Fruit fly (Drosophila melanogaster) whole organism, embryonic: ENCODE measurements around the gene CG8814.

Experiments
- Ada2b ChIP-seq: fragments of 200-800 bp; sonication (Bioruptor generic); IDR thresholded peaks from 2 replicates; pipeline ENCODE4 v1.3.6; 2022; ENCODE audit warnings: missing biosample characterization, missing genetic modification characterization
- Asciz ChIP-seq: fragments of 200-800 bp; sonication (Bioruptor generic); optimal IDR thresholded peaks from 2 replicates; lab custom pipeline; 2017; ENCODE audit warnings: missing biosample characterization, mild to moderate bottlenecking, missing genetic modification characterization, missing genetic modification reagents
- Atf6 ChIP-seq: fragments of 200-800 bp; sonication (Bioruptor generic); IDR thresholded peaks from 2 replicates; pipeline ENCODE4 v1.3.6; 2022; ENCODE audit warnings: missing biosample characterization, missing genetic modification characterization
- Awh ChIP-seq: fragments of 200-800 bp; sonication (Bioruptor generic); IDR thresholded peaks from 2 replicates; pipeline ENCODE4, ENCODE4 v1.3.6; 2022; ENCODE audit warnings: missing biosample characterization, missing genetic modification characterization
- C15 ChIP-seq: fragments of 200-800 bp; sonication (Bioruptor generic); IDR thresholded peaks from 3 replicates; pipeline ENCODE4 v1.3.6; 2022; ENCODE audit warnings: missing biosample characterization, missing genetic modification characterization
- CG10366 ChIP-seq: fragments of 200-800 bp; sonication (Bioruptor generic); IDR thresholded peaks from 2 replicates; pipeline ENCODE4 v1.3.6; 2022; ENCODE audit warnings: missing biosample characterization, missing genetic modification characterization
- CG11723 ChIP-seq: fragments of 200-800 bp; sonication (Bioruptor generic); optimal IDR thresholded peaks from 2 replicates; lab custom pipeline; 2017; ENCODE audit warnings: missing biosample characterization, mild to moderate bottlenecking, missing genetic modification characterization
- CG1233 ChIP-seq: fragments of 200-800 bp; sonication (Bioruptor generic); optimal IDR thresholded peaks from 4 replicates; lab custom pipeline; 2018; ENCODE audit warnings: missing biosample characterization, mild to moderate bottlenecking, missing genetic modification characterization
- CG14860 ChIP-seq: fragments of 200-800 bp; sonication (Bioruptor generic); IDR thresholded peaks from 3 replicates; pipeline ENCODE4 v1.3.6; 2022; ENCODE audit warnings: missing biosample characterization, missing genetic modification characterization; ENCODE audit not compliant: partially characterized antibody
- CG15011 ChIP-seq: fragments of 200-800 bp; sonication (Bioruptor generic); optimal IDR thresholded peaks from 3 replicates; lab custom pipeline; 2018; ENCODE audit warnings: missing biosample characterization, mild to moderate bottlenecking, missing genetic modification characterization
- CG15479 ChIP-seq: fragments of 200-800 bp; sonication (Bioruptor generic); optimal IDR thresholded peaks from 3 replicates; lab custom pipeline; 2019; ENCODE audit warnings: missing biosample characterization, mild to moderate bottlenecking, missing genetic modification characterization, moderate library complexity
- CG16815 ChIP-seq: fragments of 200-800 bp; sonication (Bioruptor generic); optimal IDR thresholded peaks from 3 replicates; lab custom pipeline; 2017; ENCODE audit warnings: missing biosample characterization, mild to moderate bottlenecking, missing genetic modification characterization
- CG18619 ChIP-seq: fragments of 200-800 bp; sonication (Bioruptor generic); optimal IDR thresholded peaks from 3 replicates; lab custom pipeline; 2017; ENCODE audit warnings: missing biosample characterization, mild to moderate bottlenecking, missing genetic modification characterization
- CG31224 ChIP-seq: fragments of 200-800 bp; sonication (Bioruptor generic); IDR thresholded peaks from 2 replicates; pipeline ENCODE4 v1.3.6; 2022; ENCODE audit warnings: missing biosample characterization, missing genetic modification characterization
- CG31441 ChIP-seq: fragments of 200-800 bp; sonication (Bioruptor generic); IDR thresholded peaks from 2 replicates; pipeline ENCODE4 v1.3.6; 2022; ENCODE audit warnings: missing biosample characterization, missing genetic modification characterization
- CG32767 ChIP-seq: fragments of 200-800 bp; sonication (Bioruptor generic); IDR thresholded peaks from 2 replicates; pipeline ENCODE4 v1.3.6; 2022; ENCODE audit warnings: missing biosample characterization, missing genetic modification characterization
- CG32772 ChIP-seq: fragments of 200-800 bp; sonication (Bioruptor generic); IDR thresholded peaks from 2 replicates; pipeline ENCODE4 v1.3.6; 2022; ENCODE audit warnings: missing biosample characterization, missing genetic modification characterization
- CG3281 ChIP-seq: fragments of 200-800 bp; sonication (Bioruptor generic); optimal IDR thresholded peaks from 3 replicates; lab custom pipeline; 2017; ENCODE audit warnings: missing biosample characterization, mild to moderate bottlenecking, missing genetic modification characterization
- CG3407 ChIP-seq: fragments of 200-800 bp; sonication (Bioruptor generic); optimal IDR thresholded peaks from 2 replicates; lab custom pipeline; 2018; ENCODE audit warnings: missing biosample characterization, mild to moderate bottlenecking, missing genetic modification characterization
- CG4282 ChIP-seq: fragments of 200-800 bp; sonication (Bioruptor generic); optimal IDR thresholded peaks from 2 replicates; lab custom pipeline; 2016; ENCODE audit warnings: missing biosample characterization, missing genetic modification characterization
- CG4854 ChIP-seq: fragments of 200-800 bp; sonication (Bioruptor generic); optimal IDR thresholded peaks from 2 replicates; lab custom pipeline; 2016; ENCODE audit warnings: missing biosample characterization, missing genetic modification characterization, inconsistent platforms
- CG5180 ChIP-seq: fragments of 200-800 bp; sonication (Bioruptor generic); optimal IDR thresholded peaks from 3 replicates; lab custom pipeline; 2017; ENCODE audit warnings: missing biosample characterization, missing genetic modification characterization, mild to moderate bottlenecking, moderate library complexity, missing genetic modification reagents
- CG7556 ChIP-seq: fragments of 200-800 bp; sonication (Bioruptor generic); optimal IDR thresholded peaks from 2 replicates; lab custom pipeline; 2017; ENCODE audit warnings: missing biosample characterization, mild to moderate bottlenecking, missing genetic modification characterization
- CG7987 ChIP-seq: fragments of 200-800 bp; sonication (Bioruptor generic); optimal IDR thresholded peaks from 2 replicates; lab custom pipeline; 2018; ENCODE audit warnings: missing biosample characterization, mild to moderate bottlenecking, missing genetic modification characterization, moderate library complexity
- CG8359 ChIP-seq: fragments of 200-800 bp; sonication (Bioruptor generic); optimal IDR thresholded peaks from 2 replicates; lab custom pipeline; 2017; ENCODE audit warnings: missing biosample characterization, mild to moderate bottlenecking, missing genetic modification characterization, borderline replicate concordance
- CG9437 ChIP-seq: fragments of 200-800 bp; sonication (Bioruptor generic); optimal IDR thresholded peaks from 2 replicates; lab custom pipeline; 2018; ENCODE audit warnings: missing biosample characterization, mild to moderate bottlenecking, missing genetic modification characterization
- CG9932 ChIP-seq: fragments of 200-800 bp; sonication (Bioruptor generic); IDR thresholded peaks from 2 replicates; pipeline ENCODE4 v1.3.6; 2022; ENCODE audit warnings: missing biosample characterization, missing genetic modification characterization
- Dip3 ChIP-seq: fragments of 200-800 bp; sonication (Bioruptor generic); optimal IDR thresholded peaks from 3 replicates; lab custom pipeline; 2016; ENCODE audit warnings: missing biosample characterization, missing genetic modification characterization
- Doc2 ChIP-seq: fragments of 200-800 bp; sonication (Bioruptor generic); IDR thresholded peaks from 2 replicates; pipeline ENCODE4 v1.3.6; 2022; ENCODE audit warnings: missing biosample characterization, missing genetic modification characterization
- ERR ChIP-seq: fragments of 200-800 bp; sonication (Bioruptor generic); optimal IDR thresholded peaks from 2 replicates; lab custom pipeline; 2016; ENCODE audit warnings: missing biosample characterization, missing genetic modification characterization
- HHEX ChIP-seq: fragments of 200-800 bp; sonication (Bioruptor generic); optimal IDR thresholded peaks from 3 replicates; lab custom pipeline; 2017; ENCODE audit warnings: missing biosample characterization, mild to moderate bottlenecking, missing genetic modification characterization, missing genetic modification reagents
- HLH54F ChIP-seq: fragments of 200-800 bp; sonication (Bioruptor generic); optimal IDR thresholded peaks from 3 replicates; lab custom pipeline; 2016; ENCODE audit warnings: missing biosample characterization, missing genetic modification characterization
- Hey ChIP-seq: fragments of 200-800 bp; sonication (Bioruptor generic); optimal IDR thresholded peaks from 3 replicates; lab custom pipeline; 2018; ENCODE audit warnings: missing biosample characterization, mild to moderate bottlenecking, missing genetic modification characterization
- Hr78 ChIP-seq, 2 experiments: fragments of 200-800 bp in 1 of 2; fragments of >200 bp in 1 of 2; sonication (Bioruptor generic) in 1 of 2; optimal IDR thresholded peaks; 2 replicates each; lab custom pipeline; 2017 to 2019; ENCODE audit warnings: missing biosample characterization in 2 of 2, missing genetic modification characterization in 2 of 2, mild to moderate bottlenecking in 1 of 2, moderate library complexity in 1 of 2
- Nf-YC ChIP-seq: fragments of 200-800 bp; optimal IDR thresholded peaks from 3 replicates; lab custom pipeline; 2019; ENCODE audit warnings: missing biosample characterization, mild to moderate bottlenecking, missing genetic modification characterization, moderate library complexity
- Opbp ChIP-seq: fragments of 200-800 bp; sonication (Bioruptor generic); IDR thresholded peaks from 3 replicates; pipeline ENCODE4 v1.3.6; 2022; ENCODE audit warnings: missing biosample characterization, missing genetic modification characterization; ENCODE audit not compliant: partially characterized antibody
- Xbp1 ChIP-seq: fragments of 200-800 bp; sonication (Bioruptor generic); optimal IDR thresholded peaks from 3 replicates; lab custom pipeline; 2016; ENCODE audit warnings: missing biosample characterization, mild to moderate bottlenecking, missing genetic modification characterization
- ap ChIP-seq: fragments of 200-800 bp; sonication (Bioruptor generic); IDR thresholded peaks from 2 replicates; pipeline ENCODE4 v1.3.6; 2022; ENCODE audit warnings: missing biosample characterization, missing genetic modification characterization
- croc ChIP-seq: fragments of 200-800 bp; sonication (Bioruptor generic); conservative IDR thresholded peaks from 3 replicates; pipeline ENCODE4 v1.3.6; 2022; ENCODE audit warnings: missing biosample characterization, missing genetic modification characterization
- da ChIP-seq: fragments of 200-800 bp; sonication (Bioruptor generic); optimal IDR thresholded peaks from 2 replicates; lab custom pipeline; 2016; ENCODE audit warnings: missing biosample characterization, missing genetic modification characterization
- esg ChIP-seq: fragments of 200-800 bp; sonication (Bioruptor generic); conservative IDR thresholded peaks from 2 replicates; pipeline ENCODE4 v1.3.6; 2022; ENCODE audit warnings: missing biosample characterization, missing genetic modification characterization
- fd102C ChIP-seq: fragments of 200-800 bp; sonication (Bioruptor generic); optimal IDR thresholded peaks from 2 replicates; lab custom pipeline; 2018; ENCODE audit warnings: missing biosample characterization, mild to moderate bottlenecking, missing genetic modification characterization, moderate library complexity
- nau ChIP-seq: fragments of 200-800 bp; sonication (Bioruptor generic); optimal IDR thresholded peaks from 3 replicates; lab custom pipeline; 2017; ENCODE audit warnings: missing biosample characterization, mild to moderate bottlenecking, missing genetic modification characterization, missing genetic modification reagents
- run ChIP-seq: fragments of 200-800 bp; sonication (Bioruptor generic); optimal IDR thresholded peaks from 3 replicates; lab custom pipeline; 2018; ENCODE audit warnings: missing biosample characterization, mild to moderate bottlenecking, missing genetic modification characterization
- sima ChIP-seq: fragments of 200-800 bp; sonication (Bioruptor generic); optimal IDR thresholded peaks from 2 replicates; lab custom pipeline; 2016; ENCODE audit warnings: missing biosample characterization, missing genetic modification characterization
- ssp ChIP-seq: fragments of 200-800 bp; sonication (Bioruptor generic); IDR thresholded peaks from 2 replicates; pipeline ENCODE4 v1.3.6; 2022; ENCODE audit warnings: missing biosample characterization, missing genetic modification characterization
- tin ChIP-seq: fragments of 200-800 bp; sonication (Bioruptor generic); optimal IDR thresholded peaks from 3 replicates; lab custom pipeline; 2016; ENCODE audit warnings: missing biosample characterization, missing genetic modification characterization
- toy ChIP-seq: fragments of 200-800 bp; sonication (Bioruptor generic); IDR thresholded peaks from 2 replicates; pipeline ENCODE4 v1.3.6; 2022; ENCODE audit warnings: missing biosample characterization, missing genetic modification characterization
- trem ChIP-seq: fragments of 200-800 bp; optimal IDR thresholded peaks from 3 replicates; lab custom pipeline; 2019; ENCODE audit warnings: missing biosample characterization, mild to moderate bottlenecking, missing genetic modification characterization, moderate library complexity
- zen ChIP-seq: fragments of 200-800 bp; sonication (Bioruptor generic); optimal IDR thresholded peaks from 3 replicates; lab custom pipeline; 2018; ENCODE audit warnings: missing biosample characterization, mild to moderate bottlenecking, missing genetic modification characterization, moderate library complexity

Gene CG8814

dm6 chr2L:2830341-2830800 lies 44.3 kb upstream of the CG8814 start (continued):
- TF ChIP-seq CG5180 (GFP tag; lab: Kevin White, UChicago) (peak; percentile 77), CG3281 (GFP tag; lab: Kevin White, UChicago) (peak; percentile 90), CG18619 (GFP tag; lab: Kevin White, UChicago) (peak; percentile 89), CG4282 (GFP tag; lab: Kevin White, UChicago) (no peak), Hey (tag; lab: Kevin White, UChicago) (no peak), Ada2b (peak; percentile 64), CG16815 (GFP tag; lab: Kevin White, UChicago) (peak; percentile 85), CG31441 (GFP tag; lab: Robert Waterston, UW) (peak; percentile 94), CG7987 (GFP tag; lab: Kevin White, UChicago) (peak; percentile 42), CG3407 (GFP tag; lab: Kevin White, UChicago) (peak; percentile 81), Hr78 (GFP tag; optimal IDR thresholded peaks at IDR 0.05; lab: Kevin White, UChicago) (peak in 1 of 2 experiments; percentile 80), CG32772 (GFP tag; lab: Robert Waterston, UW) (peak; percentile 75), CG1233 (peak; percentile 88), Nf-YC (tag; lab: Kevin White, UChicago) (peak; percentile 82), ERR (no peak), CG9932 (peak; percentile 77), ssp (GFP tag; lab: Robert Waterston, UW) (peak; percentile 65), CG9437 (GFP tag; lab: Kevin White, UChicago) (peak; percentile 88), Asciz (GFP tag; lab: Kevin White, UChicago) (peak; percentile 93), esg (GFP tag; lab: Robert Waterston, UW) (peak; percentile 73), CG7556 (GFP tag; lab: Kevin White, UChicago) (peak; percentile 97), run (tag; lab: Kevin White, UChicago) (peak; percentile 78), HLH54F (GFP tag; lab: Kevin White, UChicago) (peak; percentile 50), zen (tag; lab: Kevin White, UChicago) (peak; percentile 65), nau (GFP tag; lab: Kevin White, UChicago) (peak; percentile 84), Opbp (GFP tag; lab: Robert Waterston, UW) (no peak), CG15479 (GFP tag; lab: Kevin White, UChicago) (no peak), Atf6 (peak; percentile 79), Xbp1 (GFP tag; lab: Kevin White, UChicago) (peak; percentile 87), ap (peak; percentile 51; the same call in 1 of the 2 replicates), sima (GFP tag; lab: Kevin White, UChicago) (no peak), CG14860 (GFP tag; lab: Robert Waterston, UW) (no peak), CG15011 (GFP tag; lab: Kevin White, UChicago) (peak; percentile 86), CG10366 (GFP tag; lab: Robert Waterston, UW) (peak; percentile 72), croc (GFP tag; lab: Robert Waterston, UW) (peak; percentile 86), CG11723 (GFP tag; lab: Kevin White, UChicago) (peak; percentile 90), tin (GFP tag; lab: Kevin White, UChicago) (peak; percentile 89), Awh (peak; percentile 32; the same call in 1 of the 2 replicates), CG32767 (GFP tag; lab: Robert Waterston, UW) (peak; percentile 76; the same call in 1 of the 2 replicates), CG8359 (GFP tag; lab: Kevin White, UChicago) (peak; percentile 83), toy (GFP tag; lab: Robert Waterston, UW) (no peak), HHEX (peak; percentile 85), trem (tag; lab: Kevin White, UChicago) (peak; percentile 85), Doc2 (GFP tag; lab: Robert Waterston, UW) (no peak), da (no peak), CG4854 (GFP tag; lab: Kevin White, UChicago) (peak; percentile 76), fd102C (no peak), CG31224 (GFP tag; lab: Robert Waterston, UW) (peak; percentile 61), Dip3 (GFP tag; lab: Kevin White, UChicago) (peak; percentile 21), C15 (peak; percentile 62; the same call in 1 of the 3 replicates)
